Worm (Caenorhabditis elegans) whole organism, L4 larva: ENCODE results near the gene K10B3.1.

Source experiments
- D1046.2 ChIP-seq: fragments of 200-800 bp; sonication (Bioruptor generic); IDR thresholded peaks from 2 replicates; pipeline ENCODE4 v1.3.6; 2022; ENCODE audit warnings: missing genetic modification characterization, missing compliant biosample characterization
- F37D6.2 ChIP-seq: sonication (generic microtip); optimal IDR thresholded peaks from 2 replicates; lab custom pipeline; 2016; ENCODE audit warnings: mild to moderate bottlenecking, missing genetic modification characterization, missing compliant biosample characterization
- T26A8.4 ChIP-seq: fragments of 200-800 bp; sonication (Bioruptor generic); IDR thresholded peaks from 2 replicates; pipeline ENCODE4 v1.3.6; 2022; ENCODE audit warnings: missing genetic modification characterization, missing compliant biosample characterization
- Y105C5A.15 ChIP-seq: fragments of 200-800 bp; sonication (Bioruptor generic); IDR thresholded peaks from 2 replicates; pipeline ENCODE4 v1.3.6; 2022; ENCODE audit warnings: missing genetic modification characterization, missing compliant biosample characterization
- Y48G9A.11 ChIP-seq: fragments of 200-800 bp; sonication (Bioruptor generic); IDR thresholded peaks from 2 replicates; pipeline ENCODE4 v1.3.6; 2022; ENCODE audit warnings: missing genetic modification reagents, missing genetic modification characterization, missing compliant biosample characterization
- aha-1 ChIP-seq: fragments of 150-350 bp; peaks from one replicate; lab custom pipeline; 2014; ENCODE audit warnings: missing biosample characterization, missing genetic modification characterization
- ama-1 ChIP-seq: fragments of 150-350 bp; optimal IDR thresholded peaks from 2 replicates; lab custom pipeline; 2014; ENCODE audit warnings: inconsistent platforms, mixed read lengths
- ceh-20 ChIP-seq: fragments of 200-800 bp; sonication (Bioruptor generic); IDR thresholded peaks from 2 replicates; pipeline ENCODE4 v1.3.6; 2022; ENCODE audit warnings: missing genetic modification reagents, missing genetic modification characterization, missing compliant biosample characterization
- ceh-28 ChIP-seq: fragments of 150-350 bp; optimal IDR thresholded peaks from 2 replicates; lab custom pipeline; 2014; ENCODE audit warnings: missing biosample characterization, missing genetic modification reagents, missing genetic modification characterization
- ceh-44 ChIP-seq: fragments of 200-800 bp; sonication (Bioruptor generic); IDR thresholded peaks from 2 replicates; pipeline ENCODE4 v1.3.6; 2022; ENCODE audit warnings: missing genetic modification reagents, missing genetic modification characterization, missing compliant biosample characterization
- ceh-82 ChIP-seq: sonication (generic microtip); optimal IDR thresholded peaks from 2 replicates; lab custom pipeline; 2017; ENCODE audit warnings: missing biosample characterization, missing genetic modification characterization
- ces-1 ChIP-seq: fragments of 150-350 bp; sonication (generic microtip); optimal IDR thresholded peaks from 4 replicates; lab custom pipeline; 2014; ENCODE audit warnings: missing biosample characterization, missing genetic modification reagents, missing genetic modification characterization
- cey-2 ChIP-seq: sonication (generic microtip); optimal IDR thresholded peaks from 3 replicates; lab custom pipeline; 2017; ENCODE audit warnings: missing genetic modification characterization, mild to moderate bottlenecking, missing compliant biosample characterization, antibody characterized with exemption, borderline replicate concordance; ENCODE audit not compliant: insufficient read depth
- daf-12 ChIP-seq: fragments of 150-350 bp; optimal IDR thresholded peaks from 2 replicates; lab custom pipeline; 2014; ENCODE audit warnings: missing biosample characterization, missing genetic modification reagents, missing genetic modification characterization
- daf-19 ChIP-seq: fragments of 200-800 bp; sonication (Bioruptor generic); conservative IDR thresholded peaks from 2 replicates; pipeline ENCODE4 v1.3.6; 2022; ENCODE audit warnings: missing genetic modification characterization, missing compliant biosample characterization
- dmd-6 ChIP-seq: fragments of 200-800 bp; sonication (Bioruptor generic); IDR thresholded peaks from 2 replicates; pipeline ENCODE4 v1.3.6; 2022; ENCODE audit warnings: missing genetic modification reagents, missing genetic modification characterization, missing compliant biosample characterization
- dmd-8 ChIP-seq: fragments of 200-800 bp; sonication (Bioruptor generic); IDR thresholded peaks from 2 replicates; pipeline ENCODE4 v1.3.6; 2022; ENCODE audit warnings: missing genetic modification characterization, missing compliant biosample characterization
- dpl-1 ChIP-seq: fragments of 150-350 bp; optimal IDR thresholded peaks from 2 replicates; lab custom pipeline; 2014; ENCODE audit warnings: missing biosample characterization, missing genetic modification reagents, missing genetic modification characterization
- egl-43 ChIP-seq: fragments of 200-800 bp; sonication (Bioruptor generic); IDR thresholded peaks from 2 replicates; pipeline ENCODE4 v1.3.6; 2022; ENCODE audit warnings: missing genetic modification reagents, missing genetic modification characterization, missing compliant biosample characterization
- fkh-10 ChIP-seq: fragments of 150-350 bp; optimal IDR thresholded peaks from 2 replicates; lab custom pipeline; 2014; ENCODE audit warnings: missing biosample characterization, missing genetic modification reagents, missing genetic modification characterization
- gei-8 ChIP-seq: fragments of 200-800 bp; sonication (Bioruptor generic); optimal IDR thresholded peaks from 2 replicates; lab custom pipeline; 2018; ENCODE audit warnings: mild to moderate bottlenecking, missing genetic modification characterization, missing compliant biosample characterization
- hlh-11 ChIP-seq: fragments of 200-800 bp; sonication (Bioruptor generic); optimal IDR thresholded peaks from 2 replicates; lab custom pipeline; 2018; ENCODE audit warnings: mild to moderate bottlenecking, missing genetic modification characterization, missing compliant biosample characterization
- jun-1 ChIP-seq: fragments of 150-350 bp; optimal IDR thresholded peaks from 2 replicates; lab custom pipeline; 2014; ENCODE audit warnings: missing biosample characterization, missing genetic modification reagents, missing genetic modification characterization
- lin-13 ChIP-seq: fragments of 150-350 bp; optimal IDR thresholded peaks from 2 replicates; lab custom pipeline; 2014; ENCODE audit warnings: missing biosample characterization, missing genetic modification reagents, missing genetic modification characterization
- lin-15B ChIP-seq: fragments of 150-350 bp; sonication (generic microtip); optimal IDR thresholded peaks from 3 replicates; lab custom pipeline; 2014; ENCODE audit warnings: missing biosample characterization, missing genetic modification characterization
- lin-39 ChIP-seq: fragments of 150-350 bp; optimal IDR thresholded peaks from 2 replicates; lab custom pipeline; 2014; ENCODE audit warnings: missing biosample characterization, missing genetic modification reagents, missing genetic modification characterization
- lsy-2 ChIP-seq, 2 experiments: fragments of 150-350 bp in 1 of 2; sonication (generic microtip) in 1 of 2; optimal IDR thresholded peaks; 2 replicates each; lab custom pipeline; 2014 to 2017; ENCODE audit warnings: missing biosample characterization in 2 of 2, missing genetic modification characterization in 2 of 2
- mdt-29 ChIP-seq: fragments of 200-800 bp; sonication (Bioruptor generic); IDR thresholded peaks from 2 replicates; pipeline ENCODE4 v1.3.6; 2022; ENCODE audit warnings: missing genetic modification reagents, missing genetic modification characterization, missing compliant biosample characterization
- mep-1 ChIP-seq: fragments of 150-350 bp; sonication (generic microtip); optimal IDR thresholded peaks from 3 replicates; lab custom pipeline; 2014; ENCODE audit warnings: missing biosample characterization, missing genetic modification characterization
- mes-2 ChIP-seq: sonication (generic microtip); optimal IDR thresholded peaks from 2 replicates; lab custom pipeline; 2016; ENCODE audit warnings: missing genotype, mild to moderate bottlenecking, missing genetic modification characterization, missing compliant biosample characterization; ENCODE audit not compliant: poor library complexity, severe bottlenecking
- nhr-102 ChIP-seq: sonication (generic microtip); optimal IDR thresholded peaks from 2 replicates; lab custom pipeline; 2016; ENCODE audit warnings: mild to moderate bottlenecking, missing genetic modification characterization, moderate library complexity, missing compliant biosample characterization
- nhr-11 ChIP-seq: fragments of 150-350 bp; optimal IDR thresholded peaks from 2 replicates; lab custom pipeline; 2014; ENCODE audit warnings: missing biosample characterization, missing genetic modification characterization
- nhr-237 ChIP-seq: sonication (generic microtip); optimal IDR thresholded peaks from 2 replicates; lab custom pipeline; 2017; ENCODE audit warnings: missing biosample characterization, missing genetic modification characterization
- nhr-25 ChIP-seq: sonication (generic microtip); optimal IDR thresholded peaks from 2 replicates; lab custom pipeline; 2017; ENCODE audit warnings: missing genetic modification characterization, mild to moderate bottlenecking, missing compliant biosample characterization, antibody characterized with exemption, moderate library complexity, borderline replicate concordance; ENCODE audit not compliant: insufficient read depth
- nhr-28 ChIP-seq: fragments of 150-350 bp; optimal IDR thresholded peaks from 2 replicates; lab custom pipeline; 2014; ENCODE audit warnings: missing biosample characterization, missing genetic modification characterization
- nhr-48 ChIP-seq: sonication (generic microtip); optimal IDR thresholded peaks from 2 replicates; lab custom pipeline; 2016; ENCODE audit warnings: mild to moderate bottlenecking, missing genetic modification characterization, missing compliant biosample characterization
- pha-4 ChIP-seq, 2 experiments: fragments of 150-350 bp in 1 of 2; fragments of 200-800 bp in 1 of 2; sonication (Bioruptor generic) in 1 of 2; IDR thresholded peaks in 1 of 2; optimal IDR thresholded peaks in 1 of 2; 2 replicates each; pipeline versions ENCODE4 v1.3.6 to Lab custom; 2014 to 2022; ENCODE audit warnings: missing genetic modification characterization in 2 of 2, missing genetic modification reagents in 2 of 2, missing biosample characterization in 1 of 2, missing compliant biosample characterization in 1 of 2
- pqm-1 ChIP-seq: sonication (generic microtip); optimal IDR thresholded peaks from 2 replicates; lab custom pipeline; 2017; ENCODE audit warnings: missing biosample characterization, missing genetic modification characterization
- set-16 ChIP-seq: fragments of 200-800 bp; sonication (Bioruptor generic); IDR thresholded peaks from 2 replicates; pipeline ENCODE4 v1.3.6; 2022; ENCODE audit warnings: missing genetic modification reagents, missing genetic modification characterization, missing compliant biosample characterization
- tag-97 ChIP-seq: fragments of 200-800 bp; sonication (Bioruptor generic); IDR thresholded peaks from 2 replicates; pipeline ENCODE4 v1.3.6; 2022; ENCODE audit warnings: missing genetic modification characterization, missing compliant biosample characterization
- tra-1 ChIP-seq: fragments of 200-800 bp; sonication (Bioruptor generic); IDR thresholded peaks from 2 replicates; pipeline ENCODE4 v1.3.6; 2022; ENCODE audit warnings: missing genetic modification reagents, missing genetic modification characterization, missing compliant biosample characterization
- vab-7 ChIP-seq: fragments of 200-800 bp; sonication (Bioruptor generic); IDR thresholded peaks from 2 replicates; pipeline ENCODE4 v1.3.6; 2022; ENCODE audit warnings: missing genetic modification reagents, missing genetic modification characterization, missing compliant biosample characterization
- zfp-2 ChIP-seq: sonication (generic microtip); optimal IDR thresholded peaks from 2 replicates; lab custom pipeline; 2016; ENCODE audit warnings: mild to moderate bottlenecking, missing genetic modification characterization, missing compliant biosample characterization
- zfp-3 ChIP-seq: fragments of 200-800 bp; sonication (Bioruptor generic); conservative IDR thresholded peaks from 2 replicates; pipeline ENCODE4 v1.3.6; 2022; ENCODE audit warnings: missing genetic modification reagents, missing genetic modification characterization, missing compliant biosample characterization
- zip-11 ChIP-seq: fragments of 200-800 bp; sonication (Bioruptor generic); IDR thresholded peaks from 2 replicates; pipeline ENCODE4 v1.3.6; 2022; ENCODE audit warnings: missing genetic modification characterization, missing compliant biosample characterization
- zip-2 ChIP-seq: fragments of 150-350 bp; optimal IDR thresholded peaks from 2 replicates; lab custom pipeline; 2014; ENCODE audit warnings: missing biosample characterization, missing genetic modification characterization

The K10B3.1 gene

ce11 chrX:3113693-3114092 is 21.6 kb upstream of the K10B3.1 start:
- peak; percentile 28 for TF ChIP-seq zfp-3 (GFP tag; lab: Robert Waterston, UW)
- TF ChIP-seq ceh-20, result peak; percentile 14; the same call in 1 of the 2 replicates
- peak; percentile 62 for TF ChIP-seq aha-1 (tag; lab: Kevin White, UChicago)
- peak; percentile 38; the same call in 1 of the 2 replicates for TF ChIP-seq tra-1 (GFP tag; lab: Robert Waterston, UW)
- peak; percentile 60 for TF ChIP-seq set-16
- peak; percentile 5; the same call in 1 of the 2 replicates for TF ChIP-seq T26A8.4 (GFP tag; lab: Robert Waterston, UW)
- TF ChIP-seq dmd-8 (GFP tag; lab: Robert Waterston, UW), result 0 out of 2 replicates have a peak, but pooled peaks have one; percentile 34
- TF ChIP-seq egl-43, result 0 out of 2 replicates have a peak, but pooled peaks have one; percentile 34
- peak; percentile 21; the same call in 1 of the 2 replicates for TF ChIP-seq mdt-29 (GFP tag; lab: Robert Waterston, UW)
- TF ChIP-seq, all 104 proteins: peak for 9; not testable (repeated sequence) for 95

DNA sequence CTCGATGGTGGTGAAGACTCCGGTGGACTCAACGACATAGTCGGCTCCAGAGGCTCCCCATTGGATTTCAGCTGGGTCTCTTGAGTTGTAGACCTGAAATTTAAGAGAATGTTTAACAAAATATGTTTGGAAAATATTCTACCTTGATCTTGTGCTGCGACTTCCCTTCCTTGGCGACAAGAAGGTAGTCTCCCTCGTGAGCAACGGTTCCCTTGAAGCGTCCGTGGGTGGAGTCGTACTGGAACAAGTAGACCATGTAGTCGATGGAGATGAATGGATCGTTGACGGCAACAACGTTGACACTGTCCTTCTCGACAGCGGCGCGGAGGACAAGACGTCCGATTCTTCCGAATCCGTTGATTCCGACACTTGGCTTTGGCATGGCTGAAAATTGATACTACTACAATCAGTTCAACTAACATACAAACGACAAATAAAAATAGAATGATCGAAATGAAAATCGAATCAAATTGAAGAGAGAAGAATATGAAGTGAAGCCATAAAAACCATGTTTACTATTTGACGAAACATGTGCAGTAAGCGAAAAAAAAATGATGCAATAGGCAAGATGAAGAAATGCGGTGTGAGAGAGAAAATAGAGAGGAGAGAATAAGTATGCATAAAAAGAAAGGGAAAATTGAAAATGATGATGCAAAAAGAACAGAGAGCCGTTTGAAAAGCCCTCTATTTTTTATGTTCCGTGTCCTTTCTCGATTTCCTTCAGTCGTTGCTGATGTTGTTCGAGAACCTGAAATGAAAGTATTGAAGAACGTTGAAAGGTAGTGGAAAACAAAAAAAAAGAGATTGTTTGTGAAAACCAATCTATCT is 20.8 kb upstream of the K10B3.1 start, which contains the start of gene gpd-2:
TSS of gene gpd-2 (minus strand) at position 384 of the 828 bp plus-strand sequence.
- TF ChIP-seq mep-1 (tag; lab: Kevin White, UChicago) (peak; percentile 43), lin-13 (no peak), lsy-2 (tag; optimal IDR thresholded peaks at IDR 0.05; lab: Kevin White, UChicago) (peak in 1 of 2 experiments; percentile 29), daf-19 (GFP tag; lab: Robert Waterston, UW) (no peak), Y105C5A.15 (GFP tag; lab: Robert Waterston, UW) (0 out of 2 replicates have a peak, but pooled peaks have one; percentile 17), hlh-11 (no peak), pqm-1 (tag; lab: Kevin White, UChicago) (peak; percentile 7), nhr-11 (tag; lab: Kevin White, UChicago) (no peak), F37D6.2 (no peak), mes-2 (tag; lab: Kevin White, UChicago) (peak; percentile 46), D1046.2 (GFP tag; lab: Robert Waterston, UW) (0 out of 2 replicates have a peak, but pooled peaks have one; percentile 46), nhr-28 (tag; lab: Kevin White, UChicago) (no peak), ces-1 (GFP tag; lab: Kevin White, UChicago) (no peak), pha-4 (GFP tag; IDR thresholded peaks at IDR 0.05; lab: Robert Waterston, UW) (0 out of 2 replicates have a peak, but pooled peaks have one; percentile 15), pha-4 (tag; optimal IDR thresholded peaks at IDR 0.05; lab: Kevin White, UChicago) (no peak), set-16 (no peak; the same call in 1 of the 2 replicates), lin-15B (tag; lab: Kevin White, UChicago) (no peak), nhr-25 (tag; lab: Kevin White, UChicago) (peak; percentile 60), ceh-28 (tag; lab: Kevin White, UChicago) (no peak), cey-2 (tag; lab: Kevin White, UChicago) (no peak), nhr-237 (tag; lab: Kevin White, UChicago) (no peak), tra-1 (GFP tag; lab: Robert Waterston, UW) (no peak), zfp-2 (tag; lab: Kevin White, UChicago) (no peak), dmd-8 (GFP tag; lab: Robert Waterston, UW) (no peak), dpl-1 (GFP tag; lab: Kevin White, UChicago) (no peak), daf-12 (tag; lab: Kevin White, UChicago) (no peak), tag-97 (no peak), ceh-44 (GFP tag; lab: Robert Waterston, UW) (no peak), lin-39 (tag; lab: Kevin White, UChicago) (no peak), dmd-6 (GFP tag; lab: Robert Waterston, UW) (0 out of 2 replicates have a peak, but pooled peaks have one; percentile 6), fkh-10 (GFP tag; lab: Kevin White, UChicago) (no peak), zip-11 (GFP tag; lab: Robert Waterston, UW) (no peak), ama-1 (lab: Kevin White, UChicago) (no peak), zip-2 (peak; percentile 6), vab-7 (GFP tag; lab: Robert Waterston, UW) (0 out of 2 replicates have a peak, but pooled peaks have one; percentile 6), nhr-102 (tag; lab: Kevin White, UChicago) (no peak), ceh-82 (tag; lab: Kevin White, UChicago) (no peak), nhr-48 (tag; lab: Kevin White, UChicago) (no peak), jun-1 (tag; lab: Kevin White, UChicago) (no peak), T26A8.4 (GFP tag; lab: Robert Waterston, UW) (peak; percentile 73; the same call in 1 of the 2 replicates), gei-8 (no peak), Y48G9A.11 (no peak)
